Worm (Caenorhabditis elegans) whole organism, late embryonic: ENCODE measurements around the gene bath-44.

ENCODE experiments used
- T23F11.4 ChIP-seq: fragments of 200-800 bp; sonication (Bioruptor generic); optimal IDR thresholded peaks from 2 replicates; lab custom pipeline; 2018; ENCODE audit warnings: mild to moderate bottlenecking, missing genetic modification characterization, missing compliant biosample characterization
- ama-1 ChIP-seq: fragments of 150-350 bp; optimal IDR thresholded peaks from 2 replicates; lab custom pipeline; 2014
- ceh-30 ChIP-seq: fragments of 150-350 bp; optimal IDR thresholded peaks from 2 replicates; lab custom pipeline; 2014; ENCODE audit warnings: missing biosample characterization, missing genetic modification characterization
- ceh-34 ChIP-seq: sonication (generic microtip); optimal IDR thresholded peaks from 2 replicates; lab custom pipeline; 2016; ENCODE audit warnings: mild to moderate bottlenecking, missing genetic modification characterization, missing compliant biosample characterization
- elt-2 ChIP-seq: sonication (generic microtip); optimal IDR thresholded peaks from 2 replicates; lab custom pipeline; 2016; ENCODE audit warnings: missing genetic modification reagents, missing genetic modification characterization, missing compliant biosample characterization
- gmeb-2 ChIP-seq: sonication (generic microtip); optimal IDR thresholded peaks from 2 replicates; lab custom pipeline; 2016; ENCODE audit warnings: missing genetic modification characterization, inconsistent platforms, missing compliant biosample characterization
- madf-2 ChIP-seq: sonication (generic microtip); optimal IDR thresholded peaks from 2 replicates; lab custom pipeline; 2017; ENCODE audit warnings: missing genetic modification characterization, missing compliant biosample characterization
- nfya-1 ChIP-seq: sonication (generic microtip); optimal IDR thresholded peaks from 2 replicates; lab custom pipeline; 2017; ENCODE audit warnings: missing genetic modification characterization, mild to moderate bottlenecking, missing compliant biosample characterization, antibody characterized with exemption, moderate library complexity
- nhr-11 ChIP-seq: fragments of 150-350 bp; optimal IDR thresholded peaks from 2 replicates; lab custom pipeline; 2014; ENCODE audit warnings: missing biosample characterization, missing genetic modification characterization
- nhr-232 ChIP-seq: sonication (generic microtip); optimal IDR thresholded peaks from 2 replicates; lab custom pipeline; 2016; ENCODE audit warnings: missing genetic modification characterization, missing compliant biosample characterization
- pat-9 ChIP-seq: fragments of 200-800 bp; sonication (Bioruptor generic); optimal IDR thresholded peaks from 2 replicates; lab custom pipeline; 2018; ENCODE audit warnings: mild to moderate bottlenecking, missing genetic modification characterization, moderate library complexity, missing compliant biosample characterization
- pqm-1 ChIP-seq: sonication (generic microtip); optimal IDR thresholded peaks from 2 replicates; lab custom pipeline; 2016; ENCODE audit warnings: missing genetic modification characterization, missing compliant biosample characterization
- unc-42 ChIP-seq: sonication (generic microtip); optimal IDR thresholded peaks from 2 replicates; lab custom pipeline; 2016; ENCODE audit warnings: missing genotype, missing genetic modification characterization, missing compliant biosample characterization
- unc-86 ChIP-seq: sonication (generic microtip); optimal IDR thresholded peaks from 2 replicates; lab custom pipeline; 2016; ENCODE audit warnings: missing genetic modification characterization, missing compliant biosample characterization

DNA sequence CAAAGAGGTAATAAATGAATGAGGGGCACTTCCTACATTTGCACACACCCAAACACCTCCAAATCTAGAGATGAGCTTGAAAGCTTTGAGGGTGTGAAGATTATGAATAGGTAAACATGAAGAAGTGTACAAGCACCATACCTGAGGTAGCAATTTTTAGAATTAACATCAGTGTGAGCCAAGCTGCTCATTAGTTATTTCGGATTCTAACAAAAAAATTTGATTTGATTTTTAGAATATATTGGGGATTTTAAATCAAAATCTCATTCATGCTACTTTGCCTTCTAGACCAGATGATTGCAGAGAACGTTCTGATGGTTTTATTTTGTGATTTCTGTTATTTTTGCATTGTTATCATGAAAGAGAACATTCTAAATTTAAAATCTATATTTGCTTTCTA is 19.0 kb downstream of the bath-44 start:
- TF ChIP-seq pqm-1 (tag; lab: Kevin White, UChicago) (no peak), ama-1 (lab: Kevin White, UChicago) (no peak), elt-2 (tag; lab: Kevin White, UChicago) (no peak), pat-9 (tag; lab: Kevin White, UChicago) (no peak), ceh-30 (tag; lab: Kevin White, UChicago) (no peak), T23F11.4 (GFP tag; lab: Kevin White, UChicago) (no peak), nhr-232 (tag; lab: Kevin White, UChicago) (no peak), unc-86 (no peak), madf-2 (tag; lab: Kevin White, UChicago) (no peak), ceh-34 (tag; lab: Kevin White, UChicago) (no peak), gmeb-2 (tag; lab: Kevin White, UChicago) (no peak), unc-42 (tag; lab: Kevin White, UChicago) (no peak), nhr-11 (tag; lab: Kevin White, UChicago) (no peak), nfya-1 (no peak)
